Worm (Caenorhabditis elegans) whole organism, L1 larva: ENCODE results near the gene hbl-1.

Source experiments
- C16A3.4 ChIP-seq: fragments of 150-350 bp; optimal IDR thresholded peaks from 2 replicates; lab custom pipeline; 2014; ENCODE audit warnings: missing biosample characterization, missing genetic modification characterization
- alr-1 ChIP-seq: fragments of 200-800 bp; sonication (Bioruptor generic); optimal IDR thresholded peaks from 2 replicates; lab custom pipeline; 2018; ENCODE audit warnings: borderline replicate concordance, mild to moderate bottlenecking, missing genetic modification characterization, missing compliant biosample characterization
- blmp-1 ChIP-seq: fragments of 150-350 bp; optimal IDR thresholded peaks from 2 replicates; lab custom pipeline; 2014; ENCODE audit warnings: missing biosample characterization, missing genetic modification characterization
- ceh-82 ChIP-seq, 3 experiments: fragments of 150-350 bp in 1 of 3; sonication (generic microtip) in 2 of 3; optimal IDR thresholded peaks; 2 replicates each; lab custom pipeline; 2014 to 2017; ENCODE audit warnings: missing biosample characterization in 3 of 3, missing genetic modification characterization in 3 of 3
- ceh-88 ChIP-seq: fragments of 200-800 bp; sonication (Bioruptor generic); IDR thresholded peaks from 2 replicates; pipeline ENCODE4 v1.3.6; 2022; ENCODE audit warnings: missing genetic modification characterization, missing compliant biosample characterization
- ces-1 ChIP-seq: fragments of 150-350 bp; optimal IDR thresholded peaks from 2 replicates; lab custom pipeline; 2014; ENCODE audit warnings: missing biosample characterization, missing genetic modification reagents, missing genetic modification characterization
- efl-1 ChIP-seq, 4 experiments: fragments of 150-350 bp; optimal IDR thresholded peaks in 3 of 4; peaks in 1 of 4; 1 replicate in 1 of 4; 2 replicates in 3 of 4; lab custom pipeline; 2014; ENCODE audit warnings: missing biosample characterization in 2 of 4, missing genetic modification characterization in 2 of 4, missing genetic modification reagents in 2 of 4
- egl-13 ChIP-seq: sonication (generic microtip); optimal IDR thresholded peaks from 2 replicates; lab custom pipeline; 2016; ENCODE audit warnings: missing genotype, missing genetic modification reagents, missing genetic modification characterization, missing compliant biosample characterization
- egl-27 ChIP-seq, 2 experiments: fragments of 150-350 bp in 1 of 2; sonication (generic microtip); optimal IDR thresholded peaks; 3 replicates each; lab custom pipeline; 2017 to 2018; ENCODE audit warnings: missing biosample characterization in 2 of 2, missing genetic modification characterization in 2 of 2, missing genetic modification reagents in 2 of 2
- elt-3 ChIP-seq, 6 experiments: fragments of 150-350 bp in 1 of 6; sonication (generic microtip); optimal IDR thresholded peaks; 2 replicates each; lab custom pipeline; 2017 to 2018; ENCODE audit warnings: missing biosample characterization in 6 of 6, missing genetic modification characterization in 6 of 6, inconsistent platforms in 1 of 6
- fkh-10 ChIP-seq: sonication (generic microtip); optimal IDR thresholded peaks from 2 replicates; lab custom pipeline; 2017; ENCODE audit warnings: missing biosample characterization, missing genetic modification reagents, missing genetic modification characterization
- fkh-4 ChIP-seq: sonication (generic microtip); optimal IDR thresholded peaks from 2 replicates; lab custom pipeline; 2016; ENCODE audit warnings: missing compliant biosample characterization, missing genetic modification characterization, borderline replicate concordance
- fos-1 ChIP-seq: fragments of 150-350 bp; optimal IDR thresholded peaks from 2 replicates; lab custom pipeline; 2014; ENCODE audit warnings: missing biosample characterization, missing genetic modification characterization
- hlh-17 ChIP-seq: fragments of 200-800 bp; sonication (Bioruptor generic); optimal IDR thresholded peaks from 2 replicates; lab custom pipeline; 2018; ENCODE audit warnings: missing genetic modification characterization, mild to moderate bottlenecking, missing compliant biosample characterization, moderate library complexity, borderline replicate concordance
- hlh-4 ChIP-seq: sonication (generic microtip); optimal IDR thresholded peaks from 2 replicates; lab custom pipeline; 2016; ENCODE audit warnings: mild to moderate bottlenecking, missing genetic modification characterization, missing compliant biosample characterization
- hpl-2 ChIP-seq: fragments of 150-350 bp; optimal IDR thresholded peaks from 2 replicates; lab custom pipeline; 2014; ENCODE audit warnings: missing biosample characterization, missing genetic modification reagents, missing genetic modification characterization
- isw-1 ChIP-seq: fragments of 200-800 bp; sonication (Bioruptor generic); IDR thresholded peaks from 2 replicates; pipeline ENCODE4 v1.3.6; 2022; ENCODE audit warnings: missing genetic modification characterization, missing compliant biosample characterization
- lin-15B ChIP-seq: fragments of 150-350 bp; sonication (generic microtip); optimal IDR thresholded peaks from 3 replicates; lab custom pipeline; 2014; ENCODE audit warnings: missing biosample characterization, missing genetic modification characterization
- lin-39 ChIP-seq: fragments of 150-350 bp; optimal IDR thresholded peaks from 2 replicates; lab custom pipeline; 2014; ENCODE audit warnings: missing biosample characterization, missing genetic modification reagents, missing genetic modification characterization
- lsy-2 ChIP-seq, 2 experiments: fragments of 150-350 bp; optimal IDR thresholded peaks; 2 replicates each; lab custom pipeline; 2014; ENCODE audit warnings: missing biosample characterization in 2 of 2, missing genetic modification characterization in 2 of 2
- nhr-19 ChIP-seq: fragments of 200-800 bp; sonication (Bioruptor generic); conservative IDR thresholded peaks from 2 replicates; pipeline ENCODE4 v1.3.6; 2022; ENCODE audit warnings: missing genetic modification characterization, missing compliant biosample characterization
- nhr-20 ChIP-seq: sonication (generic microtip); optimal IDR thresholded peaks from 2 replicates; lab custom pipeline; 2016; ENCODE audit warnings: mild to moderate bottlenecking, missing genetic modification characterization, missing compliant biosample characterization
- nhr-237 ChIP-seq: fragments of 150-350 bp; optimal IDR thresholded peaks from 2 replicates; lab custom pipeline; 2014; ENCODE audit warnings: missing biosample characterization, missing genetic modification characterization
- nhr-28 ChIP-seq: fragments of 150-350 bp; optimal IDR thresholded peaks from 2 replicates; lab custom pipeline; 2014; ENCODE audit warnings: missing biosample characterization, missing genetic modification characterization
- nhr-77 ChIP-seq: fragments of 150-350 bp; optimal IDR thresholded peaks from 2 replicates; lab custom pipeline; 2014; ENCODE audit warnings: missing biosample characterization, missing genetic modification characterization
- nhr-84 ChIP-seq: sonication (generic microtip); optimal IDR thresholded peaks from 2 replicates; lab custom pipeline; 2017; ENCODE audit warnings: missing biosample characterization, missing genetic modification characterization
- nhr-85 ChIP-seq: sonication (generic microtip); peaks from one replicate; lab custom pipeline; 2016; ENCODE audit warnings: missing genetic modification characterization, inconsistent platforms, missing compliant biosample characterization
- pqm-1 ChIP-seq: sonication (generic microtip); optimal IDR thresholded peaks from 3 replicates; lab custom pipeline; 2017; ENCODE audit warnings: missing biosample characterization, missing genetic modification characterization
- snpc-4 ChIP-seq: fragments of 150-350 bp; optimal IDR thresholded peaks from 2 replicates; lab custom pipeline; 2014; ENCODE audit warnings: missing biosample characterization, missing genetic modification characterization
- sup-37 ChIP-seq: fragments of 200-800 bp; sonication (Bioruptor generic); optimal IDR thresholded peaks from 2 replicates; lab custom pipeline; 2018; ENCODE audit warnings: mild to moderate bottlenecking, missing genetic modification characterization, missing compliant biosample characterization
- swsn-7 ChIP-seq: sonication (generic microtip); optimal IDR thresholded peaks from 2 replicates; lab custom pipeline; 2016; ENCODE audit warnings: missing genetic modification characterization, missing compliant biosample characterization
- tbx-2 ChIP-seq: sonication (generic microtip); optimal IDR thresholded peaks from 2 replicates; lab custom pipeline; 2016; ENCODE audit warnings: missing genetic modification characterization, missing compliant biosample characterization
- tlp-1 ChIP-seq: fragments of 150-350 bp; optimal IDR thresholded peaks from 2 replicates; lab custom pipeline; 2014; ENCODE audit warnings: missing biosample characterization, missing genetic modification characterization
- unc-130 ChIP-seq: fragments of 150-350 bp; optimal IDR thresholded peaks from 2 replicates; lab custom pipeline; 2017; ENCODE audit warnings: missing biosample characterization, missing genetic modification characterization, inconsistent platforms
- unc-86 ChIP-seq: sonication (generic microtip); optimal IDR thresholded peaks from 2 replicates; lab custom pipeline; 2016; ENCODE audit warnings: missing genetic modification characterization, missing compliant biosample characterization
- vab-15 ChIP-seq: sonication (generic microtip); optimal IDR thresholded peaks from 2 replicates; lab custom pipeline; 2017; ENCODE audit warnings: missing genotype, mild to moderate bottlenecking, missing genetic modification characterization, missing compliant biosample characterization

The hbl-1 gene

DNA sequence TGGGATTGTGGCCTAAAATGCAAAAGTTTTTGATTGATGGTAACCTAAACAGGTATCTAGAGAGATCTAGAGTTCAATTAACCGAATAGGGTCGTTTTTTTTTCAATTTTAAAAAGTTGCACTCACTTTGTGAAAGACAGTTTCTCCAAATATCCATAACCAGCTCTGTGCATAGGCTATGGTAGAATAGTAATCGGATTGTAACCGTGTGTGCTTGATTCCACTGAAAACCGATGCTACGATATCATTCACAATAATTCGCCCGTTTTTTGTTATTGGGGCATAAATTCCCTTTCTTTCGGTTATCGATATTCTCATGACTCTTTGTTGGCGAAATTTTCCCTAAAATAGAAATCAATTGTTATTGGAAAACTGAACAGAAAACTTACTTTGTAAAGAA is 30.2 kb downstream of the hbl-1 start:
- TF ChIP-seq elt-3 (tag; optimal IDR thresholded peaks at IDR 0.05; lab: Kevin White, UChicago): no peak
- no peak for TF ChIP-seq efl-1 (optimal IDR thresholded peaks at IDR 0.05; lab: Kevin White, UChicago)
- peak in 1 of 2 experiments; percentile 39 for TF ChIP-seq efl-1 (GFP tag; optimal IDR thresholded peaks at IDR 0.05 in 1 of 2; lab: Kevin White, UChicago)
- TF ChIP-seq, all 84 proteins: peak for 1

DNA sequence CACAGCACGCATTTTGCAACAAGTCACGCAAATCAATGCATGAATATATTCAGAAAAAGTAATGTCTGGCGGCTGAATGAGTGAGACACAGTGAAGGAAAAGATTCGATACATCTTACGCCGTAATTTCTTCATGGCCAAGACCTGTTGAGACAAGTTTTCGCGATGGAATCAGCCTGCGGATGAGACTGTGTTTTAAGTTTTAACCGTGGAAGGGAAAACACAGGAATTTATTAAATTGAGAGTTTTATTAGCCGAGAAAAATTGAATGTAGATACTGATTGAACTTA is 32.2 kb downstream of the hbl-1 start, which contains the start of gene hog-1:
Gene hog-1, minus strand, starts transcription at position 101 of the 289 bp plus-strand sequence.
- TF ChIP-seq fkh-4 (tag; lab: Kevin White, UChicago) (no peak), alr-1 (tag; lab: Kevin White, UChicago) (no peak), lin-15B (no peak), nhr-77 (no peak), tbx-2 (tag; lab: Kevin White, UChicago) (no peak), ceh-88 (GFP tag; lab: Robert Waterston, UW) (no peak), nhr-28 (no peak), hlh-17 (no peak), nhr-237 (tag; lab: Kevin White, UChicago) (no peak), lin-39 (tag; lab: Kevin White, UChicago) (no peak), fos-1 (tag; lab: Kevin White, UChicago) (no peak), fkh-10 (GFP tag; lab: Kevin White, UChicago) (no peak), elt-3 (tag; optimal IDR thresholded peaks at IDR 0.05; lab: Kevin White, UChicago) (no peak), snpc-4 (tag; lab: Kevin White, UChicago) (no peak), isw-1 (GFP tag; lab: Robert Waterston, UW) (no peak), pqm-1 (tag; lab: Kevin White, UChicago) (no peak), ceh-82 (tag; optimal IDR thresholded peaks at IDR 0.05; lab: Kevin White, UChicago) (no peak), hpl-2 (GFP tag; lab: Kevin White, UChicago) (no peak), vab-15 (tag; lab: Kevin White, UChicago) (no peak), unc-86 (tag; lab: Kevin White, UChicago) (no peak)

DNA sequence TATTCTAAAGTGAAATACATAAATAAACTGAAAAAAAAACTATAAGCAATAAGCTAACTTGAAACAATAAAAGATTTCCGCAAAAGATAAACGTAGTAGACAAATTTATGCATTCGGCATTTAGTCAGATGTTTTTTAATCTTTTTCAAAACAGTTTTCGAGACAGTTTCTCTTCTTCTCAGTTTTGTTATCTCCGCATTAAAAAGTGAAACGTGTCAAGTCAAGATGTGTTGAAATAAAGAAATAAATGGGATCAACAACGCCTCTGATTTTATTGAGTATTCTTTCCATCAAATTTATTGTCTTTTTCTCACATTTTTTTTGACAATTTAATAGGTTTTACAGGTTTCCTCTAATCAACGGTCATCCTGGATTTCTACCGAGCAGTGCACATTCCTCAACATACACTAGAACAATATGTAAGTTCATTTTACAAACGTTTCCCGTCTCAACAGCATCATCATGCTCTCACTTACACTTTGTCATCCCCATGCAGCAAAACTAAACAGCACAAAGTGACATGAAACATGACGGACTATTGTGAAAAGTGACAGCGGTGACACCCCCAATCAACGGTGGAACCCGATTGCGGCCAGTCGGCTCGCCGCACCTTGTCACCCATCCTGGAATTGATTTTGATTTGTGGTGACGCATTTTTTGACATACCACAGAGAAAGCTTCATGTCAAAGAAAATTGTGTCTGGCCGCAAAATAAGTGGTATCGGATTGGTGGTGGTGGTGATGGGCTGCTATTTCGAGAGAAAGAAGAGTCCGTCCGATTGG is 32.7 kb downstream of the hbl-1 start:
- no peak for TF ChIP-seq tlp-1 (tag; lab: Kevin White, UChicago)
- TF ChIP-seq swsn-7 (tag; lab: Kevin White, UChicago): no peak
- TF ChIP-seq nhr-84 (tag; lab: Kevin White, UChicago): no peak
- TF ChIP-seq blmp-1 (tag; lab: Kevin White, UChicago): peak; percentile 95
- no peak for TF ChIP-seq fkh-4 (tag; lab: Kevin White, UChicago)
- TF ChIP-seq elt-3 (tag; optimal IDR thresholded peaks at IDR 0.05; lab: Kevin White, UChicago): peak in 2 of 6 experiments; percentile 39 to 55
- TF ChIP-seq nhr-85 (tag; lab: Kevin White, UChicago): peak; percentile 70

DNA sequence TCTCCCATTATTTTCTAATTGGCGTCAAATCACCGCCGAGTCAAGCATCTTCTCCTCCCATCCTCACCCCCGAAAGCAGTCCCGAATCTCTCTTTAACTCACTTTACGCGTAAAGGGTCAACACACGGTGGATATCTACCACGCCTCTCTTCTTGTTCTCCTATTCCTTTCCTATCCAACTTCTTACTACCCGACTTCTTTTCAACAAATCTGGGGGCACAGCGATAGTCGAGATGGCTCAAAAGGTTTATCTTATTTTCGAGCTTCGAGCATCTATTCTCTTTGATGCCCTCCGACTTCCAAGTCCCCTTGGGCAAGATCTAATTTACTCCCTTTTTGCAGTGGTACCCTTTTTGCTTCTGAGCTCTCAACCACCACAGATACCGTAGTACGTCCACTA is 37.2 kb downstream of the hbl-1 start:
- peak; percentile 74 for TF ChIP-seq fkh-10 (GFP tag; lab: Kevin White, UChicago)
- TF ChIP-seq lsy-2 (tag; optimal IDR thresholded peaks at IDR 0.05; lab: Kevin White, UChicago): no peak
- no peak for TF ChIP-seq nhr-19 (GFP tag; lab: Robert Waterston, UW)
- TF ChIP-seq lin-15B: no peak
- TF ChIP-seq efl-1 (optimal IDR thresholded peaks at IDR 0.05; lab: Kevin White, UChicago): no peak
- peak in 1 of 2 experiments; percentile 15 for TF ChIP-seq efl-1 (GFP tag; optimal IDR thresholded peaks at IDR 0.05 in 1 of 2; lab: Kevin White, UChicago)
- no peak for TF ChIP-seq ceh-88 (GFP tag; lab: Robert Waterston, UW)
- TF ChIP-seq, all 84 proteins: peak for 2

DNA sequence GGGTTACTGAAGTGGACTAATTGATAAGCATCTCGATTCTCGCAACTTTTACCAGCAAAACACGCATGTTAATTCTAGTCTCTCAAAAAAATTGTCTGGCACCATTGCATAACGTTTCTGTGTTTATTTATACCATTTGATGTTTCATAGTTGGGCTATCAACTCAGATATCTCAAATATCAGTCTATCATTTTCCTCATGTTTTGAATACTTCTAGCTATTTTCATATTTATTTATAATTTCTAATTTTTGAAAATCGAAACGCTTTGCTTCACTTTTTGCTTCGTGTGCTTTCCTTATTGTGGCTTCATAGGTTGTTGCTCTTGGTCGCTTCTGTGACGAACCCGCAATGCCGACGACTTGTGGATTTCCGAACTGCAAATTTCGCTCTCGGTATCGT is 40.5 kb downstream of the hbl-1 start, which contains the start of gene ctbp-1:
Gene ctbp-1, plus strand, starts transcription at position 301 of the 400 bp plus-strand sequence.
- TF ChIP-seq nhr-28: no peak
- TF ChIP-seq unc-130 (tag; lab: Kevin White, UChicago): no peak
- TF ChIP-seq ces-1 (GFP tag; lab: Kevin White, UChicago): no peak
- no peak for TF ChIP-seq hlh-4 (tag; lab: Kevin White, UChicago)
- TF ChIP-seq egl-13 (tag; lab: Kevin White, UChicago): no peak
- TF ChIP-seq sup-37: no peak
- TF ChIP-seq nhr-20 (tag; lab: Kevin White, UChicago): no peak
- no peak for TF ChIP-seq C16A3.4 (tag; lab: Kevin White, UChicago)
- TF ChIP-seq unc-86 (tag; lab: Kevin White, UChicago): no peak
- no peak for TF ChIP-seq alr-1 (tag; lab: Kevin White, UChicago)
- no peak for TF ChIP-seq fos-1 (tag; lab: Kevin White, UChicago)
- no peak for TF ChIP-seq egl-27 (tag; optimal IDR thresholded peaks at IDR 0.05; lab: Kevin White, UChicago)
- TF ChIP-seq snpc-4 (tag; lab: Kevin White, UChicago): no peak
